Worm (Caenorhabditis elegans): ENCODE measurements around the gene C26B2.2.

DNA sequence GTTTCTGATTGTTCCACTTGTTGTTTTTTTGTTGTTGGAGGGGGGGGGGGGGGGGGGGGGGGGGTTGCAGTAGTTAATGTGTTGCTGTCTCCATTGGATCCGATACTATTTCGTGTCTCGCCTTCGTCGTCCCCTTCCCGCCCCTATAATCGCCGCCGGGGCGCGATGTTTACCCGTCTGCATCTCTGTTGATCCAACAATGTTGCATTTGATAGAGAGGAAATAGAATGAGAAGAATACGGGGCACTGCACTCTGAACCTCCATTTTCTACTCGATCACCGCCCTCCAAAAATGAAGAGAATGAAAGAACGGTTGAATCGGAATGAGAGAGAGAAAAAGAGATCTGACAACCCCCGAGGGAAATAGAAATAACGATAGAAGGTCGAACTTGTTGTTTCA is 45.8 kb upstream of the C26B2.2 start:
- TF ChIP-seq dao-5 (tag; optimal IDR thresholded peaks at IDR 0.05) (no peak), him-1 (tag; optimal IDR thresholded peaks at IDR 0.05) (no peak)

All from whole organism, L4/young adult.